Fruit fly (Drosophila melanogaster) whole organism, adult: ENCODE data around the gene CG13252.

Experiments used
- CG11617 ChIP-seq: fragments of 200-800 bp; sonication (Bioruptor generic); optimal IDR thresholded peaks from 2 replicates; lab custom pipeline; 2017; ENCODE audit warnings: mild to moderate bottlenecking, missing biosample characterization, missing genetic modification reagents, missing genetic modification characterization
- CG12768 ChIP-seq: fragments of 200-800 bp; sonication (Bioruptor generic); optimal IDR thresholded peaks from 2 replicates; lab custom pipeline; 2017; ENCODE audit warnings: missing biosample characterization, missing genetic modification characterization, mild to moderate bottlenecking, moderate library complexity, missing genetic modification reagents
- CG14711 ChIP-seq: fragments of 200-800 bp; sonication (Bioruptor generic); optimal IDR thresholded peaks from 2 replicates; lab custom pipeline; 2018; ENCODE audit warnings: missing biosample characterization, mild to moderate bottlenecking, missing genetic modification characterization, moderate library complexity
- CG1620 ChIP-seq: fragments of 200-800 bp; sonication (Bioruptor generic); optimal IDR thresholded peaks from 2 replicates; lab custom pipeline; 2016; ENCODE audit warnings: missing biosample characterization, missing genetic modification characterization
- CG33017 ChIP-seq: fragments of 200-800 bp; sonication (Bioruptor generic); optimal IDR thresholded peaks from 2 replicates; lab custom pipeline; 2018; ENCODE audit warnings: missing biosample characterization, mild to moderate bottlenecking, missing genetic modification characterization, moderate library complexity
- CG5204 ChIP-seq: fragments of 200-800 bp; sonication (Bioruptor generic); optimal IDR thresholded peaks from 2 replicates; lab custom pipeline; 2016; ENCODE audit warnings: missing biosample characterization, missing genetic modification characterization
- CG7045 ChIP-seq: fragments of 200-800 bp; sonication (Bioruptor generic); optimal IDR thresholded peaks from 2 replicates; lab custom pipeline; 2017; ENCODE audit warnings: missing biosample characterization, mild to moderate bottlenecking, missing genetic modification characterization
- CG7101 ChIP-seq: fragments of 200-800 bp; sonication (Bioruptor generic); optimal IDR thresholded peaks from 2 replicates; lab custom pipeline; 2018; ENCODE audit warnings: missing biosample characterization, mild to moderate bottlenecking, missing genetic modification characterization, moderate library complexity
- Clk ChIP-seq: fragments of 200-800 bp; sonication (Bioruptor generic); optimal IDR thresholded peaks from 2 replicates; lab custom pipeline; 2017; ENCODE audit warnings: missing biosample characterization, missing genetic modification characterization
- Crg-1 ChIP-seq: fragments of 200-800 bp; sonication (Bioruptor generic); optimal IDR thresholded peaks from 2 replicates; lab custom pipeline; 2016; ENCODE audit warnings: missing biosample characterization, missing genetic modification characterization
- Hr96 ChIP-seq: fragments of 200-800 bp; sonication (Bioruptor generic); optimal IDR thresholded peaks from 2 replicates; lab custom pipeline; 2016; ENCODE audit warnings: missing biosample characterization, missing genetic modification characterization
- Mnt ChIP-seq: fragments of 200-800 bp; sonication (Bioruptor generic); optimal IDR thresholded peaks from 2 replicates; lab custom pipeline; 2016; ENCODE audit warnings: missing biosample characterization, mild to moderate bottlenecking, missing genetic modification characterization
- bab1 ChIP-seq: fragments of 200-800 bp; sonication (Bioruptor generic); optimal IDR thresholded peaks from 3 replicates; lab custom pipeline; 2019; ENCODE audit warnings: missing biosample characterization, mild to moderate bottlenecking, missing genetic modification characterization, moderate library complexity
- cic ChIP-seq: fragments of 200-800 bp; sonication (Bioruptor generic); optimal IDR thresholded peaks from 2 replicates; lab custom pipeline; 2017; ENCODE audit warnings: missing biosample characterization, mild to moderate bottlenecking, missing genetic modification characterization, moderate library complexity
- cnc ChIP-seq, 2 experiments: fragments of >200 bp; optimal IDR thresholded peaks; 2 replicates each; lab custom pipeline; 2017
- kay ChIP-seq: fragments of 200-800 bp; sonication (Bioruptor generic); peaks from one replicate; lab custom pipeline; 2016; ENCODE audit warnings: missing biosample characterization, missing genetic modification characterization, borderline replicate concordance
- ovo ChIP-seq: fragments of 200-800 bp; sonication (Bioruptor generic); optimal IDR thresholded peaks from 2 replicates; lab custom pipeline; 2016; ENCODE audit warnings: missing biosample characterization, missing genetic modification characterization
- pad ChIP-seq: fragments of 200-800 bp; sonication (Bioruptor generic); optimal IDR thresholded peaks from 3 replicates; lab custom pipeline; 2017; ENCODE audit warnings: missing biosample characterization, missing genetic modification characterization, mild to moderate bottlenecking, moderate library complexity, missing genetic modification reagents
- tj ChIP-seq: fragments of 200-800 bp; sonication (Bioruptor generic); optimal IDR thresholded peaks from 3 replicates; lab custom pipeline; 2017; ENCODE audit warnings: missing biosample characterization, mild to moderate bottlenecking, missing genetic modification characterization, moderate library complexity
- toe ChIP-seq: fragments of 200-800 bp; sonication (Bioruptor generic); optimal IDR thresholded peaks from 2 replicates; lab custom pipeline; 2016; ENCODE audit warnings: missing biosample characterization, missing genetic modification characterization

The CG13252 gene

dm6 chr3L:20729415-20729814, 976 bp upstream of the CG13252 start:
- TF ChIP-seq CG33017 (tag; lab: Kevin White, UChicago) = no peak
- no peak for TF ChIP-seq Clk (GFP tag; lab: Kevin White, UChicago)
- TF ChIP-seq Hr96 = no peak
- no peak for TF ChIP-seq CG12768 (GFP tag; lab: Kevin White, UChicago)
- TF ChIP-seq pad (GFP tag; lab: Kevin White, UChicago) = no peak
- no peak for TF ChIP-seq CG7101 (tag; lab: Kevin White, UChicago)
- no peak for TF ChIP-seq toe (GFP tag; lab: Kevin White, UChicago)
- TF ChIP-seq kay (GFP tag; lab: Kevin White, UChicago) = no peak
- TF ChIP-seq ovo = no peak
- no peak for TF ChIP-seq tj (GFP tag; lab: Kevin White, UChicago)
- no peak for TF ChIP-seq Mnt (GFP tag; lab: Kevin White, UChicago)
- TF ChIP-seq CG5204 (GFP tag; lab: Kevin White, UChicago) = no peak
- TF ChIP-seq CG14711 (tag; lab: Kevin White, UChicago) = no peak
- no peak for TF ChIP-seq CG7045

- TF ChIP-seq tj (GFP tag; lab: Kevin White, UChicago) (peak; percentile 37), kay (GFP tag; lab: Kevin White, UChicago) (no peak), pad (GFP tag; lab: Kevin White, UChicago) (no peak), CG5204 (GFP tag; lab: Kevin White, UChicago) (no peak), CG12768 (GFP tag; lab: Kevin White, UChicago) (no peak)
Measured at dm6 chr3L:20732492-20732891, 2.1 kb downstream of the CG13252 start.

- TF ChIP-seq toe (GFP tag; lab: Kevin White, UChicago) = no peak
- peak; percentile 98 for TF ChIP-seq tj (GFP tag; lab: Kevin White, UChicago)
Measured at dm6 chr3L:20733530-20734257, 3.3 kb downstream of the CG13252 start.

dm6 chr3L:20734258-20734624, 3.9 kb downstream of the CG13252 start:
- TF ChIP-seq tj (GFP tag; lab: Kevin White, UChicago) = peak; percentile 94
- no peak for TF ChIP-seq ovo
- no peak for TF ChIP-seq Mnt (GFP tag; lab: Kevin White, UChicago)

dm6 chr3L:20736266-20736665, 5.9 kb downstream of the CG13252 start:
- TF ChIP-seq ovo (no peak), CG5204 (GFP tag; lab: Kevin White, UChicago) (no peak), kay (GFP tag; lab: Kevin White, UChicago) (peak; percentile 65), Crg-1 (GFP tag; lab: Kevin White, UChicago) (no peak), Hr96 (no peak), CG7045 (no peak), Mnt (GFP tag; lab: Kevin White, UChicago) (no peak), CG14711 (tag; lab: Kevin White, UChicago) (no peak)

- TF ChIP-seq Hr96 (no peak), CG12768 (GFP tag; lab: Kevin White, UChicago) (no peak), pad (GFP tag; lab: Kevin White, UChicago) (no peak), CG33017 (tag; lab: Kevin White, UChicago) (no peak), Crg-1 (GFP tag; lab: Kevin White, UChicago) (no peak), toe (GFP tag; lab: Kevin White, UChicago) (no peak), Mnt (GFP tag; lab: Kevin White, UChicago) (no peak), cic (GFP tag; lab: Kevin White, UChicago) (no peak), CG5204 (GFP tag; lab: Kevin White, UChicago) (no peak)
Measured at dm6 chr3L:20737346-20737745, 7.0 kb downstream of the CG13252 start.

dm6 chr3L:20739414-20739813, 9.0 kb downstream of the CG13252 start, which contains the start of gene Gr77a:
TSS of gene Gr77a (minus strand) at chr3L:20739430.
- no peak for TF ChIP-seq CG7101 (tag; lab: Kevin White, UChicago)
- TF ChIP-seq Clk (GFP tag; lab: Kevin White, UChicago) = no peak
- no peak for TF ChIP-seq kay (GFP tag; lab: Kevin White, UChicago)
- no peak for TF ChIP-seq bab1 (GFP tag; lab: Kevin White, UChicago)
- no peak for TF ChIP-seq tj (GFP tag; lab: Kevin White, UChicago)
- no peak for TF ChIP-seq ovo
- no peak for TF ChIP-seq CG5204 (GFP tag; lab: Kevin White, UChicago)
- TF ChIP-seq Hr96 = no peak
- no peak for TF ChIP-seq CG14711 (tag; lab: Kevin White, UChicago)
- TF ChIP-seq toe (GFP tag; lab: Kevin White, UChicago) = no peak
- TF ChIP-seq CG1620 = no peak
- no peak for TF ChIP-seq CG7045
- no peak for TF ChIP-seq CG33017 (tag; lab: Kevin White, UChicago)
- TF ChIP-seq cic (GFP tag; lab: Kevin White, UChicago) = no peak
- no peak for TF ChIP-seq cnc (optimal IDR thresholded peaks at IDR 0.05; lab: Kevin White, UChicago)
- no peak for TF ChIP-seq Crg-1 (GFP tag; lab: Kevin White, UChicago)
- TF ChIP-seq pad (GFP tag; lab: Kevin White, UChicago) = no peak
- TF ChIP-seq CG11617 (GFP tag; lab: Kevin White, UChicago) = no peak
- TF ChIP-seq Mnt (GFP tag; lab: Kevin White, UChicago) = no peak
